Worm (Caenorhabditis elegans): ENCODE results near the gene scl-5.

scl-5 gene

DNA sequence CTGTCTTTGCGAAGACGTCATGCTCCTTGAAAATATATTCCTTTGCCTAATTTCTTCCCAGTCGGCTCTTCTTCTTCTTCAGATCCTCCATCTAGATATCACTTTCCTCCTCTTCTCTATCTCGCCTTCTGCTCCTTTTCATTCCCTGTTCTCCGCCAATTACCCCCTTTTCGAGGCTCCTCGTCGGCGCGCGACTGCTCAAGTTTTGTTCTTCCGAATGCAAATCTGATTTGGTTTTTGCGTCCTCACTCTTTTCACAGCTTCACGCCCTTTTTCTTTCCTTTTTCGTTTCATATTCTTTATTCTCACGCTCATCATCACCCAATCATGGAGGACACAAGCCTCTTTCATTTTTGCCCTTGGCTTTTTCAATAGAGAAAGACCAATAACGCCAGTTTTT, 47.0 kb upstream of the scl-5 start:
- TF ChIP-seq sem-4 (tag; optimal IDR thresholded peaks at IDR 0.05) (peak; percentile 34), peb-1 (tag; optimal IDR thresholded peaks at IDR 0.05) (no peak), ama-1 (optimal IDR thresholded peaks at IDR 0.05) (no peak), Y55F3AM.14 (GFP tag; optimal IDR thresholded peaks at IDR 0.05) (no peak), skn-1 (tag; optimal IDR thresholded peaks at IDR 0.05) (no peak), zag-1 (tag; optimal IDR thresholded peaks at IDR 0.05) (peak; percentile 63), mbf-1 (tag; optimal IDR thresholded peaks at IDR 0.05) (no peak)

DNA sequence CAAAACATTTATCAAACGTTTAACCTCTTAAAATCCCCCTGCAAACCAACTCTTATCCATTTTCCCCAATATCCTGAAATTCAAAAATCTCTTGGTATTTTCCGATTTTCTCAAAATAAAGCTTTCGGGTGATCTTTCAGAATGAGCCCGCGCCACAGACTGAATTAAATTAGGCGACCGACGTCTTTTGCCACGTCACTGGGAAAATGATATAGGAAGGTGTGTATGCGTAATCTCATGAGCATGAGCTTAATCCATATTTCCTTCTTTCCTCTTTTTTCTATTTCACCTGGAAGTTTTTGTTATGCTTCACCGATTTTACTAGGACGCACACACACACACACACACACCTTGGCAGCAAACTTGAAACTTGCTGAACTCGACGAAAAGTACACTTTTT, 42.8 kb upstream of the scl-5 start:
- TF ChIP-seq sma-9 (GFP tag; optimal IDR thresholded peaks at IDR 0.05) (peak; percentile 24), sma-9 (tag; optimal IDR thresholded peaks at IDR 0.05) (no peak), crh-2 (tag; optimal IDR thresholded peaks at IDR 0.05) (peak; percentile 26), unc-39 (tag; optimal IDR thresholded peaks at IDR 0.05) (no peak), mab-5 (tag; optimal IDR thresholded peaks at IDR 0.05) (no peak)

DNA sequence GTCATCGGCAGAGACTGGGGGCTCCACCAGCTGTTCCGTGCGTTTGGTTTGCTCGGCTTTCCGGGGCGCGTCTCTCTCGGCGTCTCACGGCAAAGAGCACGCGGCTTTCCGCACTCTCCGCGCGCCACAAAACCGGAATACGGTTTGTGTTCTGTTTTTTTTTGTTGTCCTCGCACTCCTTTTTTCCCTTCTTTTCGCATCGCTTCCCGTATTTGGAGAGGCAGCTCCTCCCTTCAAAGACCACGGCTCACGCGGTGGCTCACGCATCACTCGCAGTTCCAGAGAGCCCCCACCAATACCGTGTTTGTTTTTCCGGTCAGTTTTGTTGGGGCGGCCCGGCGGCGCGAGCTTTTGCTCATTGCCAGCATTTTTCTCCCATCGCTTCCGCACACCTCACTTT, 40.9 kb upstream of the scl-5 start:
- no peak for TF ChIP-seq zag-1 (tag; optimal IDR thresholded peaks at IDR 0.05)
- no peak for TF ChIP-seq lsy-2 (tag; optimal IDR thresholded peaks at IDR 0.05)
- TF ChIP-seq unc-55 (GFP tag; optimal IDR thresholded peaks at IDR 0.05): no peak
- TF ChIP-seq skn-1 (tag; optimal IDR thresholded peaks at IDR 0.05): no peak
- no peak for TF ChIP-seq sma-3 (GFP tag; optimal IDR thresholded peaks at IDR 0.05)
- no peak for TF ChIP-seq elt-1 (tag; optimal IDR thresholded peaks at IDR 0.05)
- no peak for TF ChIP-seq nhr-77 (tag; optimal IDR thresholded peaks at IDR 0.05)
- no peak for TF ChIP-seq lin-13 (GFP tag; optimal IDR thresholded peaks at IDR 0.05)
- TF ChIP-seq ceh-82 (tag; optimal IDR thresholded peaks at IDR 0.05): no peak
- no peak for TF ChIP-seq lin-39 (tag; optimal IDR thresholded peaks at IDR 0.05)
- TF ChIP-seq alr-1 (tag; optimal IDR thresholded peaks at IDR 0.05): no peak
- TF ChIP-seq sem-4 (tag; optimal IDR thresholded peaks at IDR 0.05): no peak
- TF ChIP-seq nhr-21 (tag; optimal IDR thresholded peaks at IDR 0.05): no peak
- TF ChIP-seq mdl-1 (tag; optimal IDR thresholded peaks at IDR 0.05): no peak
- TF ChIP-seq ZK546.5 (tag; optimal IDR thresholded peaks at IDR 0.05): no peak

DNA sequence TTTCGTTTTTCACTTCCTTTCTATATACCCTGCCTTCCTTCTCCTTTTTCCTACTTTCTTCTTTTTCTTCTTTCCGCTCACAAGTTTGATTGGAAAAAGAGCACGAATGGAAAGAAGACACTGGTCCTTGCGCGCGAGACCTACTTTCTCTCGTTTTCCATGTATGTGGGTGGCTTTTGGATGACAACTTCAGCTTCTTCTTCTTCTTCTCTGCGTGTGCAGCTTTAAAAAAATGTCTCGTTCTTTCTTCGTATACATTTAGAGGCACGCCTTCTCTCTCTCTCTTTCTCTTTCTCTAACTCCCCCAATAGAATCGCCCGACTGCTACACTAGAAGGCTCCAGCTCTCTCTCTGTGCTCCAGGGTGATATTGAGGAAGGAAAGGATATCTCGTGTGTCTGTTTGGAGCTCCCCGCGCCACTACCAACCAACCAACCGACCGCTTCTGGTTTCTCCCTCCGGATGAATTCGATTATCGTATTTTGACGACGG, 37.9 kb upstream of the scl-5 start:
- TF ChIP-seq peb-1 (tag; optimal IDR thresholded peaks at IDR 0.05): no peak
- no peak for TF ChIP-seq ztf-4 (tag; optimal IDR thresholded peaks at IDR 0.05)
- TF ChIP-seq C34F6.9 (tag; optimal IDR thresholded peaks at IDR 0.05): peak; percentile 58
- peak; percentile 17 for TF ChIP-seq zag-1 (tag; optimal IDR thresholded peaks at IDR 0.05)
- no peak for TF ChIP-seq fos-1 (tag; optimal IDR thresholded peaks at IDR 0.05)
- TF ChIP-seq dmd-4 (tag; optimal IDR thresholded peaks at IDR 0.05): no peak
- peak; percentile 2 for TF ChIP-seq lin-11 (tag; optimal IDR thresholded peaks at IDR 0.05)
- no peak for TF ChIP-seq aly-2 (tag; optimal IDR thresholded peaks at IDR 0.05)
- no peak for TF ChIP-seq ceh-82 (tag; optimal IDR thresholded peaks at IDR 0.05)
- TF ChIP-seq unc-55 (GFP tag; optimal IDR thresholded peaks at IDR 0.05): peak; percentile 75
- TF ChIP-seq ceh-16 (tag; optimal IDR thresholded peaks at IDR 0.05): no peak
- TF ChIP-seq alr-1 (tag; optimal IDR thresholded peaks at IDR 0.05): no peak
- no peak for TF ChIP-seq lin-39 (tag; optimal IDR thresholded peaks at IDR 0.05)
- no peak for TF ChIP-seq nhr-12 (tag; optimal IDR thresholded peaks at IDR 0.05)
- no peak for TF ChIP-seq ztf-11 (tag; optimal IDR thresholded peaks at IDR 0.05)
- TF ChIP-seq nhr-23 (tag; optimal IDR thresholded peaks at IDR 0.05): no peak
- no peak for TF ChIP-seq unc-62 (GFP tag; optimal IDR thresholded peaks at IDR 0.05)
- TF ChIP-seq F13H6.1 (tag; optimal IDR thresholded peaks at IDR 0.05): peak; percentile 49
- no peak for TF ChIP-seq nhr-25 (tag; optimal IDR thresholded peaks at IDR 0.05)
- peak; percentile 81 for TF ChIP-seq nhr-129 (tag; optimal IDR thresholded peaks at IDR 0.05)
- TF ChIP-seq egl-27 (tag; optimal IDR thresholded peaks at IDR 0.05): peak; percentile 4
- peak; percentile 44 for TF ChIP-seq Y55F3AM.14 (GFP tag; optimal IDR thresholded peaks at IDR 0.05)
- TF ChIP-seq skn-1 (tag; optimal IDR thresholded peaks at IDR 0.05): no peak
- TF ChIP-seq nhr-21 (tag; optimal IDR thresholded peaks at IDR 0.05): no peak
- TF ChIP-seq snpc-4 (tag; optimal IDR thresholded peaks at IDR 0.05): no peak
- TF ChIP-seq elt-1 (tag; optimal IDR thresholded peaks at IDR 0.05): no peak
- peak; percentile 58 for TF ChIP-seq crh-2 (tag; optimal IDR thresholded peaks at IDR 0.05)
- peak; percentile 7 to 46 for TF ChIP-seq mdl-1 (tag; optimal IDR thresholded peaks at IDR 0.05)
- peak; percentile 12 for TF ChIP-seq lin-13 (GFP tag; optimal IDR thresholded peaks at IDR 0.05)
- TF ChIP-seq sem-4 (tag; optimal IDR thresholded peaks at IDR 0.05): no peak
- TF ChIP-seq mbf-1 (tag; optimal IDR thresholded peaks at IDR 0.05): no peak
- TF ChIP-seq unc-39 (tag; optimal IDR thresholded peaks at IDR 0.05): no peak
- peak; percentile 1 to 23 for TF ChIP-seq lsy-2 (tag; optimal IDR thresholded peaks at IDR 0.05)
- TF ChIP-seq nhr-11 (tag; optimal IDR thresholded peaks at IDR 0.05): no peak
- no peak for TF ChIP-seq blmp-1 (tag; optimal IDR thresholded peaks at IDR 0.05; ENCODE audit: insufficient read depth)
- TF ChIP-seq R02D3.7 (tag; optimal IDR thresholded peaks at IDR 0.05): no peak
- TF ChIP-seq nhr-237 (tag; optimal IDR thresholded peaks at IDR 0.05): no peak
- no peak for TF ChIP-seq ztf-1 (GFP tag; conservative IDR thresholded peaks at IDR 0.05)
- no peak for TF ChIP-seq sma-9 (GFP tag; optimal IDR thresholded peaks at IDR 0.05)
- TF ChIP-seq sma-9 (tag; optimal IDR thresholded peaks at IDR 0.05): no peak
- TF ChIP-seq ama-1 (optimal IDR thresholded peaks at IDR 0.05): no peak
- TF ChIP-seq nhr-77 (tag; optimal IDR thresholded peaks at IDR 0.05): no peak
- TF ChIP-seq sma-3 (GFP tag; optimal IDR thresholded peaks at IDR 0.05): no peak
